Worm (Caenorhabditis elegans) whole organism, young adult: Measurements from ENCODE around the gene dhs-14.

Experiments
- B0019.2 ChIP-seq: fragments of 200-800 bp; sonication (Bioruptor generic); conservative IDR thresholded peaks from 2 replicates; pipeline ENCODE4 v1.3.6; 2022; ENCODE audit warnings: missing genetic modification reagents, missing genetic modification characterization, missing compliant biosample characterization
- C17E4.6 ChIP-seq: fragments of 200-800 bp; sonication (Bioruptor generic); IDR thresholded peaks from 2 replicates; pipeline ENCODE4 v1.3.6; 2022; ENCODE audit warnings: missing genetic modification reagents, missing genetic modification characterization, missing compliant biosample characterization
- F23B12.7 ChIP-seq: sonication (generic microtip); optimal IDR thresholded peaks from 2 replicates; lab custom pipeline; 2017; ENCODE audit warnings: missing genetic modification characterization, mild to moderate bottlenecking, missing compliant biosample characterization, antibody characterized with exemption, moderate library complexity; ENCODE audit not compliant: insufficient read depth
- K12H6.12 ChIP-seq: fragments of 200-800 bp; sonication (Bioruptor generic); optimal IDR thresholded peaks from 2 replicates; lab custom pipeline; 2018; ENCODE audit warnings: mild to moderate bottlenecking, missing genetic modification characterization, missing compliant biosample characterization
- Y56A3A.18 ChIP-seq: fragments of 200-800 bp; sonication (Bioruptor generic); IDR thresholded peaks from 2 replicates; pipeline ENCODE4 v1.3.6; 2022; ENCODE audit warnings: missing genetic modification reagents, missing genetic modification characterization, missing compliant biosample characterization
- Y79H2A.3 ChIP-seq: fragments of 200-800 bp; sonication (Bioruptor generic); conservative IDR thresholded peaks from 2 replicates; pipeline ENCODE4 v1.3.6; 2022; ENCODE audit warnings: missing genetic modification reagents, missing genetic modification characterization, missing compliant biosample characterization
- akir-1 ChIP-seq: fragments of 200-800 bp; sonication (Bioruptor generic); optimal IDR thresholded peaks from 2 replicates; lab custom pipeline; 2018; ENCODE audit warnings: mild to moderate bottlenecking, missing genetic modification characterization, moderate library complexity, missing compliant biosample characterization
- ama-1 ChIP-seq, 3 experiments: fragments of 150-350 bp in 1 of 3; sonication (generic microtip) in 2 of 3; optimal IDR thresholded peaks; 2 replicates each; lab custom pipeline; 2014 to 2018; ENCODE audit warnings: missing biosample characterization in 2 of 3, missing genetic modification characterization in 2 of 3, missing genetic modification reagents in 2 of 3
- athp-1 ChIP-seq: sonication (generic microtip); optimal IDR thresholded peaks from 2 replicates; lab custom pipeline; 2017; ENCODE audit warnings: mild to moderate bottlenecking, missing genetic modification characterization, missing compliant biosample characterization
- attf-5 ChIP-seq: fragments of 200-800 bp; sonication (Bioruptor generic); optimal IDR thresholded peaks from 2 replicates; lab custom pipeline; 2018; ENCODE audit warnings: mild to moderate bottlenecking, missing genetic modification characterization, missing compliant biosample characterization
- bed-2 ChIP-seq: fragments of 200-800 bp; sonication (Bioruptor generic); IDR thresholded peaks from 2 replicates; pipeline ENCODE4 v1.3.6; 2022; ENCODE audit warnings: missing genetic modification reagents, missing genetic modification characterization, missing compliant biosample characterization
- cebp-1 ChIP-seq, 2 experiments: fragments of 200-800 bp in 1 of 2; sonication (Bioruptor generic) in 1 of 2; sonication (generic microtip) in 1 of 2; IDR thresholded peaks in 1 of 2; optimal IDR thresholded peaks in 1 of 2; 2 replicates each; pipeline versions ENCODE4 v1.3.6 to Lab custom; 2017 to 2022; ENCODE audit warnings: missing compliant biosample characterization in 2 of 2, missing genetic modification characterization in 2 of 2, mild to moderate bottlenecking in 1 of 2, missing genetic modification reagents in 1 of 2, moderate library complexity in 1 of 2
- cebp-2 ChIP-seq: fragments of 200-800 bp; sonication (Bioruptor generic); IDR thresholded peaks from 2 replicates; pipeline ENCODE4 v1.3.6; 2022; ENCODE audit warnings: missing genetic modification characterization, missing compliant biosample characterization
- ceh-79 ChIP-seq: sonication (generic microtip); optimal IDR thresholded peaks from 2 replicates; lab custom pipeline; 2017; ENCODE audit warnings: mild to moderate bottlenecking, missing genetic modification characterization, missing compliant biosample characterization
- chd-7 ChIP-seq: sonication (generic microtip); optimal IDR thresholded peaks from 2 replicates; lab custom pipeline; 2016; ENCODE audit warnings: mild to moderate bottlenecking, missing genetic modification characterization, moderate library complexity, missing compliant biosample characterization
- die-1 ChIP-seq: sonication (generic microtip); optimal IDR thresholded peaks from 2 replicates; lab custom pipeline; 2016; ENCODE audit warnings: missing genotype, mild to moderate bottlenecking, missing genetic modification characterization, missing compliant biosample characterization
- dox-1 ChIP-seq: fragments of 200-800 bp; sonication (Bioruptor generic); IDR thresholded peaks from 2 replicates; pipeline ENCODE4 v1.3.6; 2022; ENCODE audit warnings: missing genetic modification reagents, missing genetic modification characterization, missing compliant biosample characterization
- egrh-3 ChIP-seq: fragments of 200-800 bp; sonication (Bioruptor generic); IDR thresholded peaks from 2 replicates; pipeline ENCODE4 v1.3.6; 2022; ENCODE audit warnings: missing genetic modification reagents, missing genetic modification characterization, missing compliant biosample characterization
- ekl-4 ChIP-seq: fragments of 200-800 bp; sonication (Bioruptor generic); IDR thresholded peaks from 2 replicates; pipeline ENCODE4 v1.3.6; 2022; ENCODE audit warnings: missing genetic modification reagents, missing genetic modification characterization, missing compliant biosample characterization
- hlh-12 ChIP-seq: sonication (generic microtip); optimal IDR thresholded peaks from 2 replicates; lab custom pipeline; 2016; ENCODE audit warnings: missing genetic modification characterization, missing compliant biosample characterization
- hmg-1.2 ChIP-seq: fragments of 200-800 bp; sonication (Bioruptor generic); IDR thresholded peaks from 2 replicates; pipeline ENCODE4 v1.3.6; 2022; ENCODE audit warnings: missing genetic modification reagents, missing genetic modification characterization, missing compliant biosample characterization
- hrde-1 ChIP-seq: sonication (generic microtip); optimal IDR thresholded peaks from 2 replicates; lab custom pipeline; 2016; ENCODE audit warnings: missing genetic modification characterization, mild to moderate bottlenecking, missing compliant biosample characterization, moderate library complexity, missing genotype, missing genetic modification reagents, borderline replicate concordance
- lag-1 ChIP-seq: fragments of 200-800 bp; sonication (Bioruptor generic); IDR thresholded peaks from 2 replicates; pipeline ENCODE4 v1.3.6; 2022; ENCODE audit warnings: missing genetic modification reagents, missing genetic modification characterization, missing compliant biosample characterization
- let-526 ChIP-seq: fragments of 200-800 bp; sonication (Bioruptor generic); IDR thresholded peaks from 2 replicates; pipeline ENCODE4 v1.3.6; 2022; ENCODE audit warnings: missing genetic modification reagents, missing genetic modification characterization, missing compliant biosample characterization
- let-607 ChIP-seq, 2 experiments: fragments of 200-800 bp in 1 of 2; sonication (Bioruptor generic) in 1 of 2; sonication (generic microtip) in 1 of 2; optimal IDR thresholded peaks; 2 replicates each; lab custom pipeline; 2016 to 2018; ENCODE audit warnings: mild to moderate bottlenecking in 2 of 2, missing compliant biosample characterization in 2 of 2, missing genetic modification characterization in 2 of 2, moderate library complexity in 2 of 2, missing genotype in 1 of 2
- lin-26 ChIP-seq: fragments of 200-800 bp; sonication (Bioruptor generic); IDR thresholded peaks from 2 replicates; pipeline ENCODE4 v1.3.6; 2022; ENCODE audit warnings: missing genetic modification reagents, missing genetic modification characterization, missing compliant biosample characterization
- lir-1 ChIP-seq: fragments of 200-800 bp; sonication (Bioruptor generic); conservative IDR thresholded peaks from 2 replicates; pipeline ENCODE4 v1.3.6; 2022; ENCODE audit warnings: missing genetic modification reagents, missing genetic modification characterization, missing compliant biosample characterization
- madf-3 ChIP-seq: fragments of 200-800 bp; sonication (Bioruptor generic); IDR thresholded peaks from 2 replicates; pipeline ENCODE4 v1.3.6; 2022; ENCODE audit warnings: missing genetic modification reagents, missing genetic modification characterization, missing compliant biosample characterization
- madf-8 ChIP-seq: fragments of 200-800 bp; sonication (Bioruptor generic); conservative IDR thresholded peaks from 2 replicates; pipeline ENCODE4 v1.3.6; 2022; ENCODE audit warnings: missing genetic modification reagents, missing genetic modification characterization, missing compliant biosample characterization
- mcd-1 ChIP-seq: fragments of 200-800 bp; sonication (Bioruptor generic); IDR thresholded peaks from 2 replicates; pipeline ENCODE4 v1.3.6; 2022; ENCODE audit warnings: missing genetic modification reagents, missing genetic modification characterization, missing compliant biosample characterization
- mel-28 ChIP-seq: sonication (generic microtip); optimal IDR thresholded peaks from 2 replicates; lab custom pipeline; 2016; ENCODE audit warnings: borderline replicate concordance, mild to moderate bottlenecking, missing genetic modification characterization, missing compliant biosample characterization
- mes-4 ChIP-seq: sonication (generic microtip); optimal IDR thresholded peaks from 2 replicates; lab custom pipeline; 2016; ENCODE audit warnings: missing genotype, missing genetic modification characterization, missing compliant biosample characterization
- nfya-2 ChIP-seq: fragments of 200-800 bp; sonication (Bioruptor generic); IDR thresholded peaks from 2 replicates; pipeline ENCODE4 v1.3.6; 2022; ENCODE audit warnings: missing genetic modification reagents, missing genetic modification characterization, missing compliant biosample characterization
- pbrm-1 ChIP-seq: fragments of 200-800 bp; sonication (Bioruptor generic); IDR thresholded peaks from 2 replicates; pipeline ENCODE4 v1.3.6; 2022; ENCODE audit warnings: missing genetic modification reagents, missing genetic modification characterization, missing compliant biosample characterization
- pha-4 ChIP-seq: fragments of 150-350 bp; sonication (generic microtip); optimal IDR thresholded peaks from 2 replicates; lab custom pipeline; 2014; ENCODE audit warnings: missing biosample characterization, missing genetic modification reagents, missing genetic modification characterization
- sdz-38 ChIP-seq: sonication (generic microtip); optimal IDR thresholded peaks from 2 replicates; lab custom pipeline; 2016; ENCODE audit warnings: missing genotype, missing genetic modification characterization, missing compliant biosample characterization
- snpc-1.3 ChIP-seq: sonication (generic microtip); optimal IDR thresholded peaks from 2 replicates; lab custom pipeline; 2017; ENCODE audit warnings: missing genetic modification characterization, mild to moderate bottlenecking, missing compliant biosample characterization, antibody characterized with exemption, moderate library complexity, missing genotype, missing genetic modification reagents; ENCODE audit not compliant: insufficient read depth
- snpc-4 ChIP-seq, 5 experiments: fragments of 150-350 bp in 1 of 5; sonication (generic microtip) in 4 of 5; optimal IDR thresholded peaks; 2 replicates each; lab custom pipeline; 2014 to 2018; ENCODE audit warnings: missing genetic modification characterization in 5 of 5, missing biosample characterization in 3 of 5, antibody characterized with exemption in 2 of 5, mild to moderate bottlenecking in 2 of 5, missing compliant biosample characterization in 2 of 5, missing genotype in 2 of 5, moderate library complexity in 2 of 5, missing genetic modification reagents in 1 of 5
- sptf-2 ChIP-seq: fragments of 200-800 bp; sonication (Bioruptor generic); optimal IDR thresholded peaks from 2 replicates; lab custom pipeline; 2018; ENCODE audit warnings: mild to moderate bottlenecking, missing genetic modification characterization, missing compliant biosample characterization
- tbp1 ChIP-seq: fragments of 200-800 bp; sonication (Bioruptor generic); optimal IDR thresholded peaks from 2 replicates; lab custom pipeline; 2018; ENCODE audit warnings: mild to moderate bottlenecking, missing genetic modification characterization, missing compliant biosample characterization
- tlf-1 ChIP-seq: fragments of 200-800 bp; sonication (Bioruptor generic); optimal IDR thresholded peaks from 2 replicates; lab custom pipeline; 2018; ENCODE audit warnings: mild to moderate bottlenecking, missing genetic modification characterization, missing compliant biosample characterization
- unc-130 ChIP-seq: sonication (generic microtip); optimal IDR thresholded peaks from 2 replicates; lab custom pipeline; 2016; ENCODE audit warnings: missing genetic modification reagents, missing genetic modification characterization, missing compliant biosample characterization
- unc-62 ChIP-seq: fragments of 150-350 bp; optimal IDR thresholded peaks from 2 replicates; lab custom pipeline; 2014; ENCODE audit warnings: missing biosample characterization, missing genetic modification reagents, missing genetic modification characterization
- zfh-2 ChIP-seq: fragments of 200-800 bp; sonication (Bioruptor generic); conservative IDR thresholded peaks from 2 replicates; pipeline ENCODE4 v1.3.6; 2022; ENCODE audit warnings: missing genetic modification reagents, missing genetic modification characterization, missing compliant biosample characterization
- ztf-28 ChIP-seq: fragments of 200-800 bp; sonication (Bioruptor generic); IDR thresholded peaks from 2 replicates; pipeline ENCODE4 v1.3.6; 2022; ENCODE audit warnings: missing genetic modification reagents, missing genetic modification characterization, missing compliant biosample characterization
- ztf-6 ChIP-seq: fragments of 200-800 bp; sonication (Bioruptor generic); IDR thresholded peaks from 2 replicates; pipeline ENCODE4 v1.3.6; 2022; ENCODE audit warnings: missing genetic modification reagents, missing genetic modification characterization, missing compliant biosample characterization

dhs-14 gene

DNA sequence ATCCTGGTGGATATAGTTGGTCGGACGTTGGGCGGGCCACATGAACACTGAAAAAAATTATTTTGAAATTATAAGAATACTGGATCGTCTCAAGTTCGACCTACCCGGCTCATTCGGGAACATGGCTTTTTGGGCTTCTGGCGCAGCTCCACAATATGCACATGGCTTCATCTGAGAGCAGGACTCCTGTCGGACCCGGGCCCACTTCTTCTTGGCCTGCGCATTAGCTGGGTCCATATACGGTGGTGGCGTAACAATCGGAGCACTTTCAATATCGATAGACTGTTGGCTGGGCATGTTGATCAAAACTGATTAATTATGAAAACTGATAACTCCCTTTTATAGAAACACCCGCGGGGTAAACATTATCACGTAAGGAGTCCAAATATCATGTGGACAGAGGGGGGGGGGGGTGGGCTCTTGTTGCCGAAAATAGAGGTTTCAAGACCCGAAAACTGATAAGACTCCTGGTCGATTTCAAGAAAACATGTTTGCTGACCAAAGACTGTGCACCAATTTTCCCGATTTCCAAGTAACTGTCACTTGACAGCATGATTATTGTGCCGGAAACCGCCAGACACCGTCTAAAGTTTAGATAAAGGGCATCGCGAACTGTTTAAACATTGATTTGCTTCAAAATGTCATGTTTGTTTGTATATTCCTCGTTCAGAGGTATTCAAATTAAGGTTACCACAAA, 34.1 kb downstream of the dhs-14 start, which contains the start of gene dod-3:
TSS of gene dod-3 (minus strand) at position 315 of the 697 bp plus-strand sequence.
- TF ChIP-seq C17E4.6 (GFP tag; lab: Robert Waterston, UW) (no peak), madf-8 (GFP tag; lab: Robert Waterston, UW) (no peak), B0019.2 (no peak), ztf-28 (no peak), pha-4 (tag; lab: Kevin White, UChicago) (no peak), tbp1 (peak; percentile 27), mcd-1 (GFP tag; lab: Robert Waterston, UW) (no peak), ekl-4 (GFP tag; lab: Robert Waterston, UW) (no peak), Y56A3A.18 (GFP tag; lab: Robert Waterston, UW) (no peak), snpc-4 (GFP tag; optimal IDR thresholded peaks at IDR 0.05; lab: Kevin White, UChicago) (no peak), snpc-4 (tag; optimal IDR thresholded peaks at IDR 0.05; lab: Kevin White, UChicago) (no peak), let-526 (GFP tag; lab: Robert Waterston, UW) (no peak), akir-1 (GFP tag; lab: Kevin White, UChicago) (no peak), ama-1 (optimal IDR thresholded peaks at IDR 0.05; lab: Kevin White, UChicago) (peak; percentile 57), ama-1 (GFP tag; optimal IDR thresholded peaks at IDR 0.05; lab: Kevin White, UChicago) (no peak), mel-28 (no peak), hlh-12 (no peak), sptf-2 (GFP tag; lab: Kevin White, UChicago) (no peak), tlf-1 (GFP tag; lab: Kevin White, UChicago) (peak; percentile 63), cebp-1 (GFP tag; IDR thresholded peaks at IDR 0.05; lab: Robert Waterston, UW) (no peak), cebp-1 (tag; optimal IDR thresholded peaks at IDR 0.05; lab: Kevin White, UChicago) (no peak), unc-130 (no peak), die-1 (no peak), athp-1 (tag; lab: Kevin White, UChicago) (no peak), let-607 (tag; optimal IDR thresholded peaks at IDR 0.05; lab: Kevin White, UChicago) (no peak), Y79H2A.3 (GFP tag; lab: Robert Waterston, UW) (no peak), hrde-1 (tag; lab: Kevin White, UChicago) (no peak), ceh-79 (tag; lab: Kevin White, UChicago) (no peak), K12H6.12 (tag; lab: Kevin White, UChicago) (no peak), lag-1 (GFP tag; lab: Robert Waterston, UW) (no peak), unc-62 (GFP tag; lab: Kevin White, UChicago) (no peak), chd-7 (tag; lab: Kevin White, UChicago) (peak; percentile 4), madf-3 (GFP tag; lab: Robert Waterston, UW) (no peak), snpc-1.3 (tag; lab: Kevin White, UChicago) (no peak), lir-1 (GFP tag; lab: Robert Waterston, UW) (no peak), sdz-38 (tag; lab: Kevin White, UChicago) (no peak), egrh-3 (GFP tag; lab: Robert Waterston, UW) (peak; percentile 8; the same call in 1 of the 2 replicates), cebp-2 (GFP tag; lab: Robert Waterston, UW) (no peak), mes-4 (tag; lab: Kevin White, UChicago) (no peak), F23B12.7 (tag; lab: Kevin White, UChicago) (no peak), bed-2 (GFP tag; lab: Robert Waterston, UW) (no peak), lin-26 (GFP tag; lab: Robert Waterston, UW) (no peak), zfh-2 (GFP tag; lab: Robert Waterston, UW) (no peak), dox-1 (peak; percentile 71), pbrm-1 (GFP tag; lab: Robert Waterston, UW) (no peak), nfya-2 (no peak), attf-5 (GFP tag; lab: Kevin White, UChicago) (peak; percentile 19), hmg-1.2 (no peak), ztf-6 (GFP tag; lab: Robert Waterston, UW) (no peak)
